Worm (Caenorhabditis elegans) whole organism, young adult: ENCODE measurements around the gene bus-1.

Source experiments
- B0035.1 ChIP-seq: sonication (generic microtip); optimal IDR thresholded peaks from 2 replicates; lab custom pipeline; 2016; ENCODE audit warnings: missing genetic modification characterization, mild to moderate bottlenecking, missing compliant biosample characterization, missing genotype, missing genetic modification reagents
- F10E7.11 ChIP-seq: sonication (generic microtip); optimal IDR thresholded peaks from 2 replicates; lab custom pipeline; 2017; ENCODE audit warnings: mild to moderate bottlenecking, missing genetic modification characterization, moderate library complexity, missing compliant biosample characterization
- F39B2.1 ChIP-seq: fragments of 200-800 bp; sonication (Bioruptor generic); IDR thresholded peaks from 2 replicates; pipeline ENCODE4 v1.3.6; 2022; ENCODE audit warnings: missing genetic modification reagents, missing genetic modification characterization, missing compliant biosample characterization
- F57A8.1 ChIP-seq: fragments of 200-800 bp; sonication (Bioruptor generic); optimal IDR thresholded peaks from 2 replicates; lab custom pipeline; 2018; ENCODE audit warnings: mild to moderate bottlenecking, missing genetic modification characterization, moderate library complexity, missing compliant biosample characterization
- F57C9.4 ChIP-seq: sonication (generic microtip); optimal IDR thresholded peaks from 2 replicates; lab custom pipeline; 2017; ENCODE audit warnings: mild to moderate bottlenecking, missing genetic modification characterization, missing compliant biosample characterization
- Y56A3A.18 ChIP-seq: fragments of 200-800 bp; sonication (Bioruptor generic); IDR thresholded peaks from 2 replicates; pipeline ENCODE4 v1.3.6; 2022; ENCODE audit warnings: missing genetic modification reagents, missing genetic modification characterization, missing compliant biosample characterization
- Y67H2A.10 ChIP-seq: fragments of 200-800 bp; sonication (Bioruptor generic); conservative IDR thresholded peaks from 2 replicates; pipeline ENCODE4 v1.3.6; 2022; ENCODE audit warnings: missing genetic modification reagents, missing genetic modification characterization, missing compliant biosample characterization
- Y79H2A.3 ChIP-seq: fragments of 200-800 bp; sonication (Bioruptor generic); conservative IDR thresholded peaks from 2 replicates; pipeline ENCODE4 v1.3.6; 2022; ENCODE audit warnings: missing genetic modification reagents, missing genetic modification characterization, missing compliant biosample characterization
- ZK185.1 ChIP-seq: sonication (generic microtip); optimal IDR thresholded peaks from 2 replicates; lab custom pipeline; 2016; ENCODE audit warnings: mild to moderate bottlenecking, missing genetic modification characterization, missing compliant biosample characterization; ENCODE audit not compliant: poor library complexity, severe bottlenecking
- aptf-3 ChIP-seq: fragments of 200-800 bp; sonication (Bioruptor generic); IDR thresholded peaks from 2 replicates; pipeline ENCODE4 v1.3.6; 2022; ENCODE audit warnings: missing genetic modification characterization, missing compliant biosample characterization
- atf-7 ChIP-seq: sonication (generic microtip); optimal IDR thresholded peaks from 2 replicates; lab custom pipeline; 2017; ENCODE audit warnings: mild to moderate bottlenecking, missing genetic modification characterization, missing compliant biosample characterization
- attf-5 ChIP-seq: fragments of 200-800 bp; sonication (Bioruptor generic); optimal IDR thresholded peaks from 2 replicates; lab custom pipeline; 2018; ENCODE audit warnings: mild to moderate bottlenecking, missing genetic modification characterization, missing compliant biosample characterization
- ceh-40 ChIP-seq: fragments of 200-800 bp; sonication (Bioruptor generic); IDR thresholded peaks from 2 replicates; pipeline ENCODE4 v1.3.6; 2022; ENCODE audit warnings: missing genetic modification characterization, missing compliant biosample characterization
- ceh-58 ChIP-seq: fragments of 200-800 bp; sonication (Bioruptor generic); IDR thresholded peaks from 2 replicates; pipeline ENCODE4 v1.3.6; 2022; ENCODE audit warnings: missing genetic modification characterization, missing compliant biosample characterization
- dpff-1 ChIP-seq: sonication (generic microtip); optimal IDR thresholded peaks from 2 replicates; lab custom pipeline; 2017; ENCODE audit warnings: mild to moderate bottlenecking, missing genetic modification characterization, missing compliant biosample characterization
- dpl-1 ChIP-seq: fragments of 150-350 bp; optimal IDR thresholded peaks from 2 replicates; lab custom pipeline; 2014; ENCODE audit warnings: missing biosample characterization, missing genetic modification reagents, missing genetic modification characterization
- egl-44 ChIP-seq: fragments of 200-800 bp; sonication (Bioruptor generic); IDR thresholded peaks from 2 replicates; pipeline ENCODE4 v1.3.6; 2022; ENCODE audit warnings: missing genetic modification reagents, missing genetic modification characterization, missing compliant biosample characterization
- egrh-3 ChIP-seq: fragments of 200-800 bp; sonication (Bioruptor generic); IDR thresholded peaks from 2 replicates; pipeline ENCODE4 v1.3.6; 2022; ENCODE audit warnings: missing genetic modification reagents, missing genetic modification characterization, missing compliant biosample characterization
- ets-4 ChIP-seq: fragments of 200-800 bp; sonication (Bioruptor generic); optimal IDR thresholded peaks from 2 replicates; lab custom pipeline; 2018; ENCODE audit warnings: mild to moderate bottlenecking, missing genetic modification characterization, missing compliant biosample characterization
- him-1 ChIP-seq: sonication (generic microtip); optimal IDR thresholded peaks from 2 replicates; lab custom pipeline; 2016; ENCODE audit warnings: missing genotype, missing genetic modification reagents, missing genetic modification characterization, missing compliant biosample characterization
- lag-1 ChIP-seq: fragments of 200-800 bp; sonication (Bioruptor generic); IDR thresholded peaks from 2 replicates; pipeline ENCODE4 v1.3.6; 2022; ENCODE audit warnings: missing genetic modification reagents, missing genetic modification characterization, missing compliant biosample characterization
- lir-1 ChIP-seq: fragments of 200-800 bp; sonication (Bioruptor generic); conservative IDR thresholded peaks from 2 replicates; pipeline ENCODE4 v1.3.6; 2022; ENCODE audit warnings: missing genetic modification reagents, missing genetic modification characterization, missing compliant biosample characterization
- lsl-1 ChIP-seq: fragments of 200-800 bp; sonication (Bioruptor generic); optimal IDR thresholded peaks from 2 replicates; lab custom pipeline; 2018; ENCODE audit warnings: mild to moderate bottlenecking, missing genetic modification characterization, moderate library complexity, missing compliant biosample characterization
- mes-4 ChIP-seq: sonication (generic microtip); optimal IDR thresholded peaks from 2 replicates; lab custom pipeline; 2016; ENCODE audit warnings: missing genotype, missing genetic modification characterization, missing compliant biosample characterization
- nfya-2 ChIP-seq: fragments of 200-800 bp; sonication (Bioruptor generic); IDR thresholded peaks from 2 replicates; pipeline ENCODE4 v1.3.6; 2022; ENCODE audit warnings: missing genetic modification reagents, missing genetic modification characterization, missing compliant biosample characterization
- nfyb-1 ChIP-seq: fragments of 200-800 bp; sonication (Bioruptor generic); IDR thresholded peaks from 2 replicates; pipeline ENCODE4 v1.3.6; 2022; ENCODE audit warnings: missing genetic modification reagents, missing genetic modification characterization, missing compliant biosample characterization
- nhr-120 ChIP-seq: fragments of 200-800 bp; sonication (Bioruptor generic); IDR thresholded peaks from 2 replicates; pipeline ENCODE4 v1.3.6; 2022; ENCODE audit warnings: missing genetic modification characterization, missing compliant biosample characterization
- nhr-80 ChIP-seq: sonication (generic microtip); optimal IDR thresholded peaks from 2 replicates; lab custom pipeline; 2016; ENCODE audit warnings: missing genetic modification characterization, missing compliant biosample characterization
- nhr-90 ChIP-seq: sonication (generic microtip); optimal IDR thresholded peaks from 2 replicates; lab custom pipeline; 2016; ENCODE audit warnings: missing genotype, mild to moderate bottlenecking, missing genetic modification characterization, missing compliant biosample characterization
- pha-4 ChIP-seq: fragments of 150-350 bp; sonication (generic microtip); optimal IDR thresholded peaks from 2 replicates; lab custom pipeline; 2014; ENCODE audit warnings: missing biosample characterization, missing genetic modification reagents, missing genetic modification characterization
- snpc-4 ChIP-seq, 5 experiments: fragments of 150-350 bp in 1 of 5; sonication (generic microtip) in 4 of 5; optimal IDR thresholded peaks; 2 replicates each; lab custom pipeline; 2014 to 2018; ENCODE audit warnings: missing genetic modification characterization in 5 of 5, missing biosample characterization in 3 of 5, antibody characterized with exemption in 2 of 5, mild to moderate bottlenecking in 2 of 5, missing compliant biosample characterization in 2 of 5, missing genotype in 2 of 5, moderate library complexity in 2 of 5, missing genetic modification reagents in 1 of 5
- tbp1 ChIP-seq: fragments of 200-800 bp; sonication (Bioruptor generic); optimal IDR thresholded peaks from 2 replicates; lab custom pipeline; 2018; ENCODE audit warnings: mild to moderate bottlenecking, missing genetic modification characterization, missing compliant biosample characterization
- unc-62 ChIP-seq: fragments of 150-350 bp; optimal IDR thresholded peaks from 2 replicates; lab custom pipeline; 2014; ENCODE audit warnings: missing biosample characterization, missing genetic modification reagents, missing genetic modification characterization
- zfh-2 ChIP-seq: fragments of 200-800 bp; sonication (Bioruptor generic); conservative IDR thresholded peaks from 2 replicates; pipeline ENCODE4 v1.3.6; 2022; ENCODE audit warnings: missing genetic modification reagents, missing genetic modification characterization, missing compliant biosample characterization
- ztf-26 ChIP-seq: sonication (generic microtip); optimal IDR thresholded peaks from 2 replicates; lab custom pipeline; 2017; ENCODE audit warnings: missing genetic modification characterization, missing compliant biosample characterization
- ztf-3 ChIP-seq: fragments of 200-800 bp; sonication (Bioruptor generic); optimal IDR thresholded peaks from 2 replicates; lab custom pipeline; 2018; ENCODE audit warnings: mild to moderate bottlenecking, missing genetic modification characterization, missing compliant biosample characterization

The bus-1 gene

ce11 chrV:9016479-9016878, 8.1 kb downstream of the bus-1 start, which contains the start of gene oac-40 (continued):
- no peak for TF ChIP-seq Y56A3A.18 (GFP tag; lab: Robert Waterston, UW)
- TF ChIP-seq attf-5 (GFP tag; lab: Kevin White, UChicago): no peak
- TF ChIP-seq atf-7: no peak
- no peak for TF ChIP-seq tbp1 (GFP tag; lab: Kevin White, UChicago)
- TF ChIP-seq lir-1 (GFP tag; lab: Robert Waterston, UW): no peak
- TF ChIP-seq dpff-1 (tag; lab: Kevin White, UChicago): no peak
- no peak for TF ChIP-seq F57C9.4
- TF ChIP-seq, all 124 proteins: peak for 0

ce11 chrV:9015540-9015939, 9.1 kb downstream of the bus-1 start, which contains the start of gene srt-18:
TSS of gene srt-18 (minus strand) at chrV:9015640.
- TF ChIP-seq F10E7.11 (tag; lab: Kevin White, UChicago) (no peak), ztf-3 (GFP tag; lab: Kevin White, UChicago) (no peak), F57C9.4 (no peak), attf-5 (GFP tag; lab: Kevin White, UChicago) (no peak), pha-4 (tag; lab: Kevin White, UChicago) (no peak), mes-4 (tag; lab: Kevin White, UChicago) (no peak), nhr-90 (tag; lab: Kevin White, UChicago) (no peak), ceh-58 (no peak), egl-44 (GFP tag; lab: Robert Waterston, UW) (no peak), lag-1 (no peak), lir-1 (GFP tag; lab: Robert Waterston, UW) (no peak), aptf-3 (GFP tag; lab: Robert Waterston, UW) (no peak), zfh-2 (GFP tag; lab: Robert Waterston, UW) (no peak), ZK185.1 (no peak), nfyb-1 (GFP tag; lab: Robert Waterston, UW) (no peak), nhr-120 (GFP tag; lab: Robert Waterston, UW) (no peak), ztf-26 (no peak), F57A8.1 (GFP tag; lab: Kevin White, UChicago) (no peak)

DNA sequence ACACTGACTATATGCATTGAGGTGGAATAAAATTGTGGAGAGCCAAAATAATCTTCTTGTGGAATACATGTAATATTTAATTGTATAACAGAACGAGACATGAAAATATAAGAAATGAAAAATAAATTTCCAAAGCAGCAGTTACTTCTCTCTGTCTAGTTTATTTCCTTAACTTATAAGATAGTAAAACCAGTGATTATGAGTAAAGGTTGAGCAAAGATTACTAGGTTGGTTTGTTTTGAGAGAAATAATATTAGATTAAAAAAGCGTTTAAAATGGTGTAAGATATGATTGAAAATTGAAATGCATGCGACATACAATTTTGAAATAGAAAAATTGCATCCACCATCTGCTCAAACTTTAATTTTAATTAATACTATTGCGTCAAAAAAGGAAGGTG, 10.8 kb downstream of the bus-1 start, which contains the start of gene srh-201:
Gene srh-201, minus strand, starts transcription at position 101 of the 400 bp plus-strand sequence.
- no peak for TF ChIP-seq him-1 (tag; lab: Kevin White, UChicago)
- no peak for TF ChIP-seq lsl-1 (GFP tag; lab: Kevin White, UChicago)
- no peak for TF ChIP-seq unc-62 (GFP tag; lab: Kevin White, UChicago)
- no peak for TF ChIP-seq ceh-40 (GFP tag; lab: Robert Waterston, UW)
- no peak for TF ChIP-seq Y79H2A.3 (GFP tag; lab: Robert Waterston, UW)
- no peak for TF ChIP-seq F10E7.11 (tag; lab: Kevin White, UChicago)
- TF ChIP-seq nfya-2: no peak
- TF ChIP-seq dpl-1 (GFP tag; lab: Kevin White, UChicago): no peak
- TF ChIP-seq nhr-80 (tag; lab: Kevin White, UChicago): no peak
- no peak for TF ChIP-seq egrh-3
- TF ChIP-seq aptf-3 (GFP tag; lab: Robert Waterston, UW): no peak
- no peak for TF ChIP-seq snpc-4 (GFP tag; optimal IDR thresholded peaks at IDR 0.05; lab: Kevin White, UChicago)
- TF ChIP-seq snpc-4 (tag; optimal IDR thresholded peaks at IDR 0.05; lab: Kevin White, UChicago): no peak
- TF ChIP-seq F39B2.1 (GFP tag; lab: Robert Waterston, UW): no peak
- no peak for TF ChIP-seq B0035.1 (tag; lab: Kevin White, UChicago)
- no peak for TF ChIP-seq Y67H2A.10 (GFP tag; lab: Robert Waterston, UW)
- TF ChIP-seq F57C9.4: no peak
- no peak for TF ChIP-seq atf-7
- TF ChIP-seq ets-4: no peak
